Fruit fly (Drosophila melanogaster) whole organism, embryonic: ENCODE data around the gene CG15890.

Source experiments
- ATbp ChIP-seq: fragments of 200-800 bp; sonication (Bioruptor generic); optimal IDR thresholded peaks from 2 replicates; lab custom pipeline; 2017; ENCODE audit warnings: missing biosample characterization, mild to moderate bottlenecking, missing genetic modification characterization, missing genetic modification reagents
- BEAF-32 ChIP-seq: fragments of 200-800 bp; sonication (Bioruptor generic); optimal IDR thresholded peaks from 3 replicates; lab custom pipeline; 2017; ENCODE audit warnings: missing biosample characterization, missing genetic modification characterization, mild to moderate bottlenecking, moderate library complexity, missing genetic modification reagents
- CG10366 ChIP-seq: fragments of 200-800 bp; sonication (Bioruptor generic); IDR thresholded peaks from 2 replicates; pipeline ENCODE4 v1.3.6; 2022; ENCODE audit warnings: missing biosample characterization, missing genetic modification characterization
- CG11504 ChIP-seq: fragments of 200-800 bp; sonication (Bioruptor generic); optimal IDR thresholded peaks from 3 replicates; lab custom pipeline; 2019; ENCODE audit warnings: missing biosample characterization, mild to moderate bottlenecking, missing genetic modification characterization, moderate library complexity
- CG12219 ChIP-seq: fragments of 200-800 bp; sonication (Bioruptor generic); optimal IDR thresholded peaks from 3 replicates; lab custom pipeline; 2018; ENCODE audit warnings: missing biosample characterization, mild to moderate bottlenecking, missing genetic modification characterization
- CG12769 ChIP-seq: fragments of 200-800 bp; sonication (Bioruptor generic); optimal IDR thresholded peaks from 2 replicates; lab custom pipeline; 2019; ENCODE audit warnings: missing biosample characterization, mild to moderate bottlenecking, missing genetic modification characterization, moderate library complexity
- CG12942 ChIP-seq: fragments of 200-800 bp; sonication (Bioruptor generic); optimal IDR thresholded peaks from 3 replicates; lab custom pipeline; 2016; ENCODE audit warnings: missing biosample characterization, missing genetic modification characterization
- CG14860 ChIP-seq: fragments of 200-800 bp; sonication (Bioruptor generic); IDR thresholded peaks from 3 replicates; pipeline ENCODE4 v1.3.6; 2022; ENCODE audit warnings: missing biosample characterization, missing genetic modification characterization; ENCODE audit not compliant: partially characterized antibody
- CG17359 ChIP-seq: fragments of 200-800 bp; sonication (Bioruptor generic); optimal IDR thresholded peaks from 3 replicates; lab custom pipeline; 2018; ENCODE audit warnings: missing biosample characterization, mild to moderate bottlenecking, missing genetic modification characterization, moderate library complexity
- CG18599 ChIP-seq: fragments of 200-800 bp; sonication (Bioruptor generic); optimal IDR thresholded peaks from 3 replicates; lab custom pipeline; 2017; ENCODE audit warnings: missing biosample characterization, missing genetic modification characterization, mild to moderate bottlenecking, moderate library complexity, missing genetic modification reagents
- CG2875 ChIP-seq: fragments of 200-800 bp; sonication (Bioruptor generic); optimal IDR thresholded peaks from 2 replicates; lab custom pipeline; 2017; ENCODE audit warnings: missing biosample characterization, mild to moderate bottlenecking, missing genetic modification characterization, missing genetic modification reagents
- CG3281 ChIP-seq: fragments of 200-800 bp; sonication (Bioruptor generic); optimal IDR thresholded peaks from 3 replicates; lab custom pipeline; 2017; ENCODE audit warnings: missing biosample characterization, mild to moderate bottlenecking, missing genetic modification characterization
- CG33557 ChIP-seq: fragments of 200-800 bp; sonication (Bioruptor generic); optimal IDR thresholded peaks from 2 replicates; lab custom pipeline; 2019; ENCODE audit warnings: missing biosample characterization, mild to moderate bottlenecking, missing genetic modification characterization, moderate library complexity
- CG3407 ChIP-seq: fragments of 200-800 bp; sonication (Bioruptor generic); optimal IDR thresholded peaks from 2 replicates; lab custom pipeline; 2018; ENCODE audit warnings: missing biosample characterization, mild to moderate bottlenecking, missing genetic modification characterization
- CG4360 ChIP-seq: fragments of 200-800 bp; sonication (Bioruptor generic); IDR thresholded peaks from 2 replicates; pipeline ENCODE4 v1.3.6; 2022; ENCODE audit warnings: missing biosample characterization, missing genetic modification characterization
- CG6689 ChIP-seq: fragments of 200-800 bp; sonication (Bioruptor generic); IDR thresholded peaks from 2 replicates; pipeline ENCODE4 v1.3.6; 2022; ENCODE audit warnings: missing biosample characterization, missing genetic modification characterization
- CG7963 ChIP-seq: fragments of 200-800 bp; sonication (Bioruptor generic); IDR thresholded peaks from 3 replicates; pipeline ENCODE4 v1.3.6; 2022; ENCODE audit warnings: missing biosample characterization, missing genetic modification characterization; ENCODE audit not compliant: partially characterized antibody
- CG8281 ChIP-seq: fragments of 200-800 bp; sonication (Bioruptor generic); optimal IDR thresholded peaks from 2 replicates; lab custom pipeline; 2018; ENCODE audit warnings: missing biosample characterization, mild to moderate bottlenecking, missing genetic modification characterization, moderate library complexity
- D19B ChIP-seq: fragments of 200-800 bp; sonication (Bioruptor generic); optimal IDR thresholded peaks from 2 replicates; lab custom pipeline; 2017; ENCODE audit warnings: missing biosample characterization, mild to moderate bottlenecking, missing genetic modification characterization
- Drgx ChIP-seq: fragments of 200-800 bp; sonication (Bioruptor generic); IDR thresholded peaks from 2 replicates; pipeline ENCODE4 v1.3.6; 2022; ENCODE audit warnings: missing biosample characterization, missing genetic modification characterization
- HLH3B ChIP-seq: fragments of 200-800 bp; sonication (Bioruptor generic); IDR thresholded peaks from 2 replicates; pipeline ENCODE4 v1.3.6; 2022; ENCODE audit warnings: missing biosample characterization, missing genetic modification characterization
- HLH4C ChIP-seq: fragments of 200-800 bp; sonication (Bioruptor generic); IDR thresholded peaks from 3 replicates; pipeline ENCODE4 v1.3.6; 2022; ENCODE audit warnings: missing biosample characterization, missing genetic modification characterization; ENCODE audit not compliant: partially characterized antibody
- HmgD ChIP-seq: fragments of 200-800 bp; sonication (Bioruptor generic); optimal IDR thresholded peaks from 3 replicates; lab custom pipeline; 2016; ENCODE audit warnings: missing biosample characterization, missing genetic modification characterization
- Hmr ChIP-seq: fragments of 200-800 bp; sonication (Bioruptor generic); optimal IDR thresholded peaks from 3 replicates; lab custom pipeline; 2017; ENCODE audit warnings: mild to moderate bottlenecking, missing biosample characterization, missing genetic modification reagents, missing genetic modification characterization
- Meics ChIP-seq: fragments of 200-800 bp; sonication (Bioruptor generic); optimal IDR thresholded peaks from 2 replicates; lab custom pipeline; 2017; ENCODE audit warnings: missing biosample characterization, mild to moderate bottlenecking, missing genetic modification characterization
- Pdp1 ChIP-seq, 2 experiments: fragments of 200-800 bp; sonication (Bioruptor generic); optimal IDR thresholded peaks; 3 replicates each; lab custom pipeline; 2016; ENCODE audit warnings: missing biosample characterization in 2 of 2, missing genetic modification characterization in 2 of 2, mild to moderate bottlenecking in 1 of 2, moderate library complexity in 1 of 2
- Scr ChIP-seq: fragments of 200-800 bp; sonication (Bioruptor generic); IDR thresholded peaks from 2 replicates; pipeline ENCODE4 v1.3.6; 2022; ENCODE audit warnings: missing biosample characterization, missing genetic modification characterization; ENCODE audit not compliant: partially characterized antibody
- Tbp ChIP-seq: fragments of >200 bp; optimal IDR thresholded peaks from 2 replicates; lab custom pipeline; 2018; ENCODE audit warnings: missing biosample characterization, missing genetic modification characterization
- Usf ChIP-seq: fragments of 200-800 bp; sonication (Bioruptor generic); optimal IDR thresholded peaks from 2 replicates; lab custom pipeline; 2017; ENCODE audit warnings: missing genotype, missing biosample characterization, missing genetic modification characterization
- Xbp1 ChIP-seq: fragments of 200-800 bp; sonication (Bioruptor generic); optimal IDR thresholded peaks from 3 replicates; lab custom pipeline; 2016; ENCODE audit warnings: missing biosample characterization, mild to moderate bottlenecking, missing genetic modification characterization
- Xrp1 ChIP-seq: fragments of 200-800 bp; sonication (Bioruptor generic); IDR thresholded peaks from 2 replicates; pipeline ENCODE4 v1.3.6; 2022; ENCODE audit warnings: missing biosample characterization, missing genetic modification characterization
- caup ChIP-seq: fragments of 200-800 bp; sonication (Bioruptor generic); optimal IDR thresholded peaks from 3 replicates; lab custom pipeline; 2017; ENCODE audit warnings: missing biosample characterization, mild to moderate bottlenecking, missing genetic modification characterization, moderate library complexity; ENCODE audit not compliant: severe bottlenecking
- cwo ChIP-seq: fragments of 200-800 bp; sonication (Bioruptor generic); optimal IDR thresholded peaks from 3 replicates; lab custom pipeline; 2017; ENCODE audit warnings: missing biosample characterization, missing genetic modification characterization, mild to moderate bottlenecking, moderate library complexity, missing genetic modification reagents
- dmrt11E ChIP-seq: fragments of 200-800 bp; sonication (Bioruptor generic); optimal IDR thresholded peaks from 3 replicates; lab custom pipeline; 2018; ENCODE audit warnings: missing biosample characterization, mild to moderate bottlenecking, missing genetic modification characterization, moderate library complexity
- eyg ChIP-seq: fragments of 200-800 bp; sonication (Bioruptor generic); optimal IDR thresholded peaks from 3 replicates; lab custom pipeline; 2016; ENCODE audit warnings: missing biosample characterization, missing genetic modification characterization
- fd64A ChIP-seq: fragments of 200-800 bp; sonication (Bioruptor generic); optimal IDR thresholded peaks from 3 replicates; lab custom pipeline; 2018; ENCODE audit warnings: missing biosample characterization, mild to moderate bottlenecking, missing genetic modification characterization
- kay ChIP-seq: fragments of 200-800 bp; sonication (Bioruptor generic); optimal IDR thresholded peaks from 2 replicates; lab custom pipeline; 2016; ENCODE audit warnings: missing biosample characterization, missing genetic modification characterization
- klu ChIP-seq: fragments of 200-800 bp; sonication (Bioruptor generic); IDR thresholded peaks from 2 replicates; pipeline ENCODE4 v1.3.6; 2022; ENCODE audit warnings: missing biosample characterization, missing genetic modification characterization
- lab ChIP-seq: fragments of 200-800 bp; sonication (Bioruptor generic); optimal IDR thresholded peaks from 3 replicates; lab custom pipeline; 2017; ENCODE audit warnings: missing biosample characterization, missing genetic modification characterization, mild to moderate bottlenecking, moderate library complexity, missing genetic modification reagents
- nmo ChIP-seq: fragments of 200-800 bp; sonication (Bioruptor generic); optimal IDR thresholded peaks from 2 replicates; lab custom pipeline; 2018; ENCODE audit warnings: missing biosample characterization, mild to moderate bottlenecking, missing genetic modification characterization, moderate library complexity
- oc ChIP-seq: fragments of 200-800 bp; sonication (Bioruptor generic); optimal IDR thresholded peaks from 2 replicates; lab custom pipeline; 2018; ENCODE audit warnings: missing biosample characterization, mild to moderate bottlenecking, missing genetic modification characterization, moderate library complexity
- phol ChIP-seq: fragments of 200-800 bp; sonication (Bioruptor generic); optimal IDR thresholded peaks from 3 replicates; lab custom pipeline; 2018; ENCODE audit warnings: missing biosample characterization, mild to moderate bottlenecking, missing genetic modification characterization, moderate library complexity
- sens ChIP-seq: fragments of 200-800 bp; sonication (Bioruptor generic); peaks from one replicate; lab custom pipeline; 2016; ENCODE audit warnings: missing biosample characterization, missing genetic modification characterization
- stc ChIP-seq: fragments of 200-800 bp; sonication (Bioruptor generic); IDR thresholded peaks from 2 replicates; pipeline ENCODE4 v1.3.6; 2022; ENCODE audit warnings: missing biosample characterization, missing genetic modification characterization

The CG15890 gene

DNA sequence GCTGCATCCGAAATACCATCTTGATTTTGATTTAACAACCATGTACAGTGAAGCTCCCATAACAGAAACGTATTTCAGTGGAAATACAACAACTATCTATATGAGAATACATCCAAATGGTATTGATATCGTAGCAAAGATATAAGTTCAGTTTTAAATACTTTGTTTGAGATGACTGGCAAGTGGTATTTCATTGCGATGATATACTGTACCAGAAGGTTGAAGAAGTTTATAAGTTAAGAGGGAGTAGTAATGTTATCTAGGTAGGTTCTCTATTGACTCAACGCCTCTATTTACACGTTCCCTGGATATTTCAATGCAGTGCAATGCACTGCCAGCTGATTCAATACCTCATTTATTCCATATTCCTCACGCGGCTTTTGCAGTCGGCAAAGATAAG, 40.1 kb upstream of the CG15890 start (continued):
- TF ChIP-seq ATbp (GFP tag; lab: Kevin White, UChicago) (peak; percentile 52), Pdp1 (GFP tag; optimal IDR thresholded peaks at IDR 0.05; lab: Kevin White, UChicago) (peak in 1 of 2 experiments; percentile 5), Drgx (GFP tag; lab: Robert Waterston, UW) (0 out of 2 replicates have a peak, but pooled peaks have one; percentile 24), HmgD (GFP tag; lab: Kevin White, UChicago) (no peak), fd64A (GFP tag; lab: Kevin White, UChicago) (peak; percentile 13), BEAF-32 (GFP tag; lab: Kevin White, UChicago) (no peak), CG6689 (GFP tag; lab: Robert Waterston, UW) (0 out of 2 replicates have a peak, but pooled peaks have one; percentile 9), CG11504 (peak; percentile 32), phol (tag; lab: Kevin White, UChicago) (peak; percentile 13), CG10366 (GFP tag; lab: Robert Waterston, UW) (peak; percentile 18; the same call in 1 of the 2 replicates), CG4360 (GFP tag; lab: Robert Waterston, UW) (no peak), CG8281 (tag; lab: Kevin White, UChicago) (peak; percentile 28), CG2875 (GFP tag; lab: Kevin White, UChicago) (peak; percentile 24), sens (GFP tag; lab: Kevin White, UChicago) (peak; percentile 90), HLH3B (GFP tag; lab: Robert Waterston, UW) (0 out of 2 replicates have a peak, but pooled peaks have one; percentile 12), dmrt11E (tag; lab: Kevin White, UChicago) (peak; percentile 28), CG17359 (tag; lab: Kevin White, UChicago) (peak; percentile 18), Usf (no peak), CG12769 (peak; percentile 4), CG3407 (GFP tag; lab: Kevin White, UChicago) (peak; percentile 28), cwo (GFP tag; lab: Kevin White, UChicago) (no peak)
- TF ChIP-seq, all 482 proteins: peak for 54

DNA sequence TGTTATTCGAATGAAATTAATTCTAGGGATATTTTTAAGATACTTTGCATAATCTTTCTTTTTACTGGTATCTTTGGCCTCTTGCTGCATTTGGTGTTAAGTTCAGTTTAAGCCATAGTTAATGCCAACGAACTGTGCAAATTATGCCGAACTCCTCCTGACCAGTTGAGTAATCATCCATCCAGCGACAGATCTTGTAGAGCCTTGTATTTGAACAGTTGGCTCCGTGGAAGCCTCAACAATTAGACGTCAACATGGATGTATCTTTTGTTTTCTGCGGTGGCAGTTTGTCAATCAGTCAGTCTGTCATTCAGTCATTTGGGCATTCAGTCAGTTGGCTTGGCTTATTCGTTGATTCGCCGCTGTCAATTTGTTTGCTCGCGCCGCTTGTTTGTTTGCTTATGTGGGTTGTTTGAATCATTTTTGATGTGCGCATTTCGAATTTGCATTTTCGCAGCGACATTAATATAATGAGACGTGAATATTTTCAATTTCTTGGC, 37.1 kb upstream of the CG15890 start:
- TF ChIP-seq caup (peak; percentile 10), CG12219 (GFP tag; lab: Kevin White, UChicago) (no peak), CG18599 (GFP tag; lab: Kevin White, UChicago) (peak; percentile 36), oc (tag; lab: Kevin White, UChicago) (no peak), CG7963 (no peak), nmo (no peak), CG3281 (peak; percentile 16), kay (GFP tag; lab: Kevin White, UChicago) (no peak), eyg (GFP tag; lab: Kevin White, UChicago) (no peak), CG8281 (tag; lab: Kevin White, UChicago) (peak; percentile 98), Hmr (peak; percentile 18), lab (GFP tag; lab: Kevin White, UChicago) (peak; percentile 22)

DNA sequence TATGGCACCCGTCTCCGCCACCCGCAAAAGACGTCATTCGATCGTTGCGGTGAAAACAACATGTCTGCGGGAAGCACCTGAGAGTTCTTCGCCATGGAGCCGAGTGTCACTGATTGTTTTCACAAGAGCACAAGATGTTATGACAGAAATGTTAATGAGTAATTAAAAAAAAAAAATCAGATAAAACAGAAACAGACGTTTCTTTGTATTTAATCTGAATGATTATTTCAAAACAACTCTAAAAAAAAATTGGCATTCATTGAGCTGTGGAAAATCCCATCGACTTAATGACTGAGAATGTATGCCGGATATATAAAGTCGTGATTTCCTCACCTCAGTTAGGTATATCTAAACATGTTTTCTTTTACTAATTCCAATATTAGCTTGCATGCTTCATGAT, 20.9 kb upstream of the CG15890 start, which contains the start of gene Ag5r:
Ag5r (minus strand) TSS at position 101 of the 400 bp plus-strand sequence.
- TF ChIP-seq Tbp (no peak), caup (peak; percentile 21), sens (GFP tag; lab: Kevin White, UChicago) (peak; percentile 36)

DNA sequence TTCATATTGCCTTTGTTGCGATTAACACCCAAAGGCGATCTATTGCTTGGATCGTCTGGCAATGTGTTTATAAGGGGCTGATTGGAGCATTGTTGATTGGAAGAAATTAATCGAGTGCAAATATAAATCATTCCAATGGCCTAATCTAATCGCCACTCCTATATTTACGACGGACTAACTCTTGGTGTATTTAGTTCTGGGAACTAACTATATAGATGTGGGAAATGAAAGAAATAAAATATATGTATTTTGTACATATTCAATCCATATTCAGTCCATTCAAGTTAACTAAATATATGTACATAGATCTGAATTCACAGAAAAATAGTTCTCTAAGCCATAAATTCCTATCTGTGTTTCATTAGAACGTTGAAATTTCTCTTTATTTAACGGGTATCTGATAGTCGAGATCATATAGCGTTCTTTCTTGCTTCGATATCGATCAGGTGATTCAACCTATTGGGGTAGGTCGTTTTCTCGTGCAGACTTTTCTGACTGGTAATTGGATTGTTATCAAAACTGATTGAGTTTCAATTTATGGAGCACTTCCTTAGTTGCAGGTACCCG, 18.5 kb upstream of the CG15890 start, which contains the start of gene Ag5r2:
Ag5r2 (minus strand) TSS at position 51 of the 567 bp plus-strand sequence.
- TF ChIP-seq klu (GFP tag; lab: Robert Waterston, UW), result no peak
- no peak for TF ChIP-seq CG12942
- TF ChIP-seq stc (GFP tag; lab: Robert Waterston, UW), result no peak
- TF ChIP-seq CG14860 (GFP tag; lab: Robert Waterston, UW), result peak; percentile 19; the same call in 1 of the 3 replicates
- TF ChIP-seq Meics (GFP tag; lab: Kevin White, UChicago), result no peak
- TF ChIP-seq Scr, result 0 out of 2 replicates have a peak, but pooled peaks have one; percentile 10
- no peak for TF ChIP-seq Xbp1
- TF ChIP-seq CG33557 (GFP tag; lab: Kevin White, UChicago), result no peak
- TF ChIP-seq D19B, result peak; percentile 82
- TF ChIP-seq Xrp1, result no peak
- peak; percentile 51; the same call in 2 of the 3 replicates for TF ChIP-seq HLH4C (GFP tag; lab: Robert Waterston, UW)
